Fruit fly (Drosophila melanogaster) whole organism, larva: Measurements from ENCODE around the gene TyrRS.

ENCODE experiments used
- noc ChIP-seq: fragments of 200-800 bp; sonication (Bioruptor generic); optimal IDR thresholded peaks from 3 replicates; lab custom pipeline; 2019; ENCODE audit warnings: missing biosample characterization, mild to moderate bottlenecking, missing genetic modification characterization, moderate library complexity

Gene TyrRS

DNA sequence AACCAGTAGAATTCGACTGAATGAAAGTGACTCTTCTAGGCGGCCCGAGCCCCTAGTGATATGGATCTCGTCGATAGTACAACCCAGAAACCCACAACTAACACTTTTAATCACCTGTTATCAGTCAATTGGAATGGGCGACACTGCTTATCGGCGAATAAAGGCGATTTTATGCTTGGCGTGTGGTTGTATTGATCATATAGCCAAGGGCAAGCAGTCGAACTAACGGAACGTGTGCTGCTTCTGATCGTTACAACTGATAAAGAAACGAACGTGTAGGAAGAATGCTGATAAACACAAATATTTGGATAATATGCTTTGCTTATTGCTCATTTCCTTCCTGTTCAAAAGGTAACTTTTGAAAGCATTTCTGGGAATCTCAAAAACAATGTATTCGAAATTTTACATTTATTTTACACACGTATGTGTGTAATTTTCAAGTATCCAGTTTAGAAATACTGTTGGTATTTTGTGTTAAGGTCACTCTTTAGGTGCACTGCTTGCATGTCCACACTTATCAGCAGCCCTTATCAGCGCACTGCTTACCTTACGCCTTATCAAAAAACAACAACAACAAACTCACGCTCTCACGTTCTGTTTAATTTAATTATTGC is 37.8 kb downstream of the TyrRS start, which contains the start of gene Agpat4:
Gene Agpat4, minus strand, starts transcription at position 387 of the 614 bp plus-strand sequence.
- TF ChIP-seq noc (tag; lab: Kevin White, UChicago) = no peak

dm6 chr3L:16380770-16381169 is 38.3 kb downstream of the TyrRS start:
- peak; percentile 97 for TF ChIP-seq noc (tag; lab: Kevin White, UChicago)

- TF ChIP-seq noc (tag; lab: Kevin White, UChicago) = no peak
Measured at dm6 chr3L:16377768-16378764, 41.0 kb downstream of the TyrRS start, which contains the start of gene roq. roq (minus strand) TSS chr3L:16378566.

DNA sequence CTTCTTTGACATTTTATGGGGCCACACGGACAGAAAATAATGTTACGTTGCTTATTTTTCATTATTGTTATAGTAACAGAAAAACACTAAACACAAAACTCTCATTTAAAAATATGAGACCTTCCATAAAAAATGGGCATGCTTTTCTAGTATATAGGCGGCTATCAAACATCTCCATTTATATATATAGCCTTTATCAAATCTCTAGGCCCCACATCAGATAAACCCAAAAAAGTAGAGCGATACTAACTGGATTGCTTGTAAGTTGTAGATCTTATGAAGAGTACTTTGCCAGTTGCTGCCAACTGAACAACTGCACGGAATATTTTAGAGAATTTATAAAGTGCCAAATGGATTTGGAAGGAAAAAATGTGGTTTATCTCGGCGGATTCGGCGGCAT is 49.6 kb downstream of the TyrRS start, which contains the start of gene CG18814:
Gene CG18814, plus strand, starts transcription at position 301 of the 400 bp plus-strand sequence.
- TF ChIP-seq noc (tag; lab: Kevin White, UChicago) = no peak

dm6 chr3L:16368199-16368598 is 50.9 kb downstream of the TyrRS start, which contains the start of gene CG4842:
CG4842 (plus strand) TSS chr3L:16368389.
- no peak for TF ChIP-seq noc (tag; lab: Kevin White, UChicago)
